Worm (Caenorhabditis elegans) whole organism, young adult: Measurements from ENCODE around the gene pelo-1.

Experiments used
- snpc-4 ChIP-seq, 5 experiments: fragments of 150-350 bp in 1 of 5; sonication (generic microtip) in 4 of 5; optimal IDR thresholded peaks; 2 replicates each; lab custom pipeline; 2014 to 2018; ENCODE audit warnings: missing genetic modification characterization in 5 of 5, missing biosample characterization in 3 of 5, antibody characterized with exemption in 2 of 5, mild to moderate bottlenecking in 2 of 5, missing compliant biosample characterization in 2 of 5, missing genotype in 2 of 5, moderate library complexity in 2 of 5, missing genetic modification reagents in 1 of 5
- unc-62 ChIP-seq: fragments of 150-350 bp; optimal IDR thresholded peaks from 2 replicates; lab custom pipeline; 2014; ENCODE audit warnings: missing biosample characterization, missing genetic modification reagents, missing genetic modification characterization

- TF ChIP-seq snpc-4 (GFP tag; optimal IDR thresholded peaks at IDR 0.05; lab: Kevin White, UChicago) (no peak), snpc-4 (tag; optimal IDR thresholded peaks at IDR 0.05; lab: Kevin White, UChicago) (no peak), unc-62 (no peak)
These were observed 23.3 kb upstream of the pelo-1 start for ce11 chrIII:4227363-4227762.
